Worm (Caenorhabditis elegans) whole organism, L2 larva: ENCODE measurements around the gene F28H7.3.

ENCODE experiments used
- R02D3.7 ChIP-seq: fragments of 150-350 bp; optimal IDR thresholded peaks from 2 replicates; lab custom pipeline; 2014; ENCODE audit warnings: missing biosample characterization, missing genetic modification characterization
- ZK546.5 ChIP-seq: sonication (generic microtip); optimal IDR thresholded peaks from 2 replicates; lab custom pipeline; 2017; ENCODE audit warnings: missing biosample characterization, missing genetic modification characterization
- ama-1 ChIP-seq: fragments of 150-350 bp; optimal IDR thresholded peaks from 2 replicates; lab custom pipeline; 2018; ENCODE audit warnings: inconsistent platforms
- crh-2 ChIP-seq: sonication (generic microtip); optimal IDR thresholded peaks from 2 replicates; lab custom pipeline; 2017; ENCODE audit warnings: missing biosample characterization, missing genetic modification characterization
- egl-27 ChIP-seq: sonication (generic microtip); optimal IDR thresholded peaks from 3 replicates; lab custom pipeline; 2017; ENCODE audit warnings: missing biosample characterization, missing genetic modification reagents, missing genetic modification characterization
- elt-1 ChIP-seq: fragments of 150-350 bp; optimal IDR thresholded peaks from 2 replicates; lab custom pipeline; 2014; ENCODE audit warnings: missing biosample characterization, missing genetic modification characterization
- gmeb-1 ChIP-seq: fragments of 150-350 bp; optimal IDR thresholded peaks from 2 replicates; lab custom pipeline; 2014; ENCODE audit warnings: missing biosample characterization, missing genetic modification characterization
- lin-13 ChIP-seq: fragments of 150-350 bp; optimal IDR thresholded peaks from 2 replicates; lab custom pipeline; 2014; ENCODE audit warnings: missing biosample characterization, missing genetic modification reagents, missing genetic modification characterization
- nhr-11 ChIP-seq: fragments of 150-350 bp; optimal IDR thresholded peaks from 2 replicates; lab custom pipeline; 2014; ENCODE audit warnings: missing biosample characterization, missing genetic modification characterization
- nhr-129 ChIP-seq: fragments of 150-350 bp; optimal IDR thresholded peaks from 2 replicates; lab custom pipeline; 2014; ENCODE audit warnings: missing biosample characterization, missing genetic modification characterization
- nhr-77 ChIP-seq: fragments of 150-350 bp; optimal IDR thresholded peaks from 2 replicates; lab custom pipeline; 2014; ENCODE audit warnings: missing biosample characterization, missing genetic modification characterization
- unc-39 ChIP-seq: fragments of 150-350 bp; optimal IDR thresholded peaks from 2 replicates; lab custom pipeline; 2014; ENCODE audit warnings: missing biosample characterization, missing genetic modification characterization
- zag-1 ChIP-seq: fragments of 150-350 bp; optimal IDR thresholded peaks from 2 replicates; lab custom pipeline; 2014; ENCODE audit warnings: missing biosample characterization, missing genetic modification characterization
- ztf-1 ChIP-seq: fragments of 200-800 bp; sonication (Bioruptor generic); conservative IDR thresholded peaks from 2 replicates; pipeline ENCODE4 v1.3.6; 2022; ENCODE audit warnings: missing genetic modification characterization, missing compliant biosample characterization

DNA sequence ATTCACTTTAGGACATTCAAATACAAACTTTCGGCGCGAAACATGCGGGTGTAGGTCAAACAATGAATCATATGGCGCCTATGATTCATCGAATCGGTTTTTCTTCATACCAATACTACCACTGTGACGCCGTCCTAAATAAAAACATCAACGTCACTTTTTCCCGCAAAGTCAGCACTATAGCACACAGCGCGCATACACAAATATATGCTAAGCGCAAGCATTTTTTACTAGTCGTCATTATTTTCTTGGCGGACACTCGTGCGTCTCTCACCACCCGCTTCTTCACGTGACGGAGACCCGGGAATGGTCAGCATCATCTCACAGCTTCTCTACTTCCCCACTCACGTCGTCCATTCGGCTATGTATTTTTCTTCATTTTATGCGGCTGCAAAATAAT is 27.4 kb downstream of the F28H7.3 start:
- TF ChIP-seq unc-39 (tag; lab: Kevin White, UChicago) (no peak), gmeb-1 (tag; lab: Kevin White, UChicago) (no peak), nhr-129 (tag; lab: Kevin White, UChicago) (no peak), elt-1 (no peak), ztf-1 (GFP tag; lab: Robert Waterston, UW) (no peak), ZK546.5 (no peak), nhr-77 (tag; lab: Kevin White, UChicago) (no peak), lin-13 (GFP tag; lab: Kevin White, UChicago) (no peak), nhr-11 (no peak), R02D3.7 (no peak), egl-27 (tag; lab: Kevin White, UChicago) (no peak), zag-1 (tag; lab: Kevin White, UChicago) (no peak), ama-1 (lab: Kevin White, UChicago) (no peak), crh-2 (tag; lab: Kevin White, UChicago) (peak; percentile 20)
